Worm (Caenorhabditis elegans) whole organism, young adult: ENCODE data around the gene Y41D4B.6.
"Not testable (repeated sequence)": the region's sequence is repeated elsewhere in the genome, so short reads cannot be mapped to it uniquely, and the experiment has no call there.

ENCODE experiments used
- B0019.2 ChIP-seq: fragments of 200-800 bp; sonication (Bioruptor generic); conservative IDR thresholded peaks from 2 replicates; pipeline ENCODE4 v1.3.6; 2022; ENCODE audit warnings: missing genetic modification reagents, missing genetic modification characterization, missing compliant biosample characterization
- F10E7.11 ChIP-seq: sonication (generic microtip); optimal IDR thresholded peaks from 2 replicates; lab custom pipeline; 2017; ENCODE audit warnings: mild to moderate bottlenecking, missing genetic modification characterization, moderate library complexity, missing compliant biosample characterization
- K11D2.4 ChIP-seq: fragments of 200-800 bp; sonication (Bioruptor generic); IDR thresholded peaks from 2 replicates; pipeline ENCODE4 v1.3.6; 2022; ENCODE audit warnings: missing genetic modification reagents, missing genetic modification characterization, missing compliant biosample characterization
- Y56A3A.18 ChIP-seq: fragments of 200-800 bp; sonication (Bioruptor generic); IDR thresholded peaks from 2 replicates; pipeline ENCODE4 v1.3.6; 2022; ENCODE audit warnings: missing genetic modification reagents, missing genetic modification characterization, missing compliant biosample characterization
- Y67H2A.10 ChIP-seq: fragments of 200-800 bp; sonication (Bioruptor generic); conservative IDR thresholded peaks from 2 replicates; pipeline ENCODE4 v1.3.6; 2022; ENCODE audit warnings: missing genetic modification reagents, missing genetic modification characterization, missing compliant biosample characterization
- atf-7 ChIP-seq: sonication (generic microtip); optimal IDR thresholded peaks from 2 replicates; lab custom pipeline; 2017; ENCODE audit warnings: mild to moderate bottlenecking, missing genetic modification characterization, missing compliant biosample characterization
- athp-1 ChIP-seq: sonication (generic microtip); optimal IDR thresholded peaks from 2 replicates; lab custom pipeline; 2017; ENCODE audit warnings: mild to moderate bottlenecking, missing genetic modification characterization, missing compliant biosample characterization
- bed-1 ChIP-seq: fragments of 200-800 bp; sonication (Bioruptor generic); IDR thresholded peaks from 2 replicates; pipeline ENCODE4 v1.3.6; 2022; ENCODE audit warnings: missing genetic modification reagents, missing genetic modification characterization, missing compliant biosample characterization
- cebp-1 ChIP-seq, 2 experiments: fragments of 200-800 bp in 1 of 2; sonication (Bioruptor generic) in 1 of 2; sonication (generic microtip) in 1 of 2; IDR thresholded peaks in 1 of 2; optimal IDR thresholded peaks in 1 of 2; 2 replicates each; pipeline versions ENCODE4 v1.3.6 to Lab custom; 2017 to 2022; ENCODE audit warnings: missing compliant biosample characterization in 2 of 2, missing genetic modification characterization in 2 of 2, mild to moderate bottlenecking in 1 of 2, missing genetic modification reagents in 1 of 2, moderate library complexity in 1 of 2
- cebp-2 ChIP-seq: fragments of 200-800 bp; sonication (Bioruptor generic); IDR thresholded peaks from 2 replicates; pipeline ENCODE4 v1.3.6; 2022; ENCODE audit warnings: missing genetic modification characterization, missing compliant biosample characterization
- ceh-58 ChIP-seq: fragments of 200-800 bp; sonication (Bioruptor generic); IDR thresholded peaks from 2 replicates; pipeline ENCODE4 v1.3.6; 2022; ENCODE audit warnings: missing genetic modification characterization, missing compliant biosample characterization
- egrh-3 ChIP-seq: fragments of 200-800 bp; sonication (Bioruptor generic); IDR thresholded peaks from 2 replicates; pipeline ENCODE4 v1.3.6; 2022; ENCODE audit warnings: missing genetic modification reagents, missing genetic modification characterization, missing compliant biosample characterization
- him-1 ChIP-seq: sonication (generic microtip); optimal IDR thresholded peaks from 2 replicates; lab custom pipeline; 2016; ENCODE audit warnings: missing genotype, missing genetic modification reagents, missing genetic modification characterization, missing compliant biosample characterization
- hlh-12 ChIP-seq: sonication (generic microtip); optimal IDR thresholded peaks from 2 replicates; lab custom pipeline; 2016; ENCODE audit warnings: missing genetic modification characterization, missing compliant biosample characterization
- lag-1 ChIP-seq: fragments of 200-800 bp; sonication (Bioruptor generic); IDR thresholded peaks from 2 replicates; pipeline ENCODE4 v1.3.6; 2022; ENCODE audit warnings: missing genetic modification reagents, missing genetic modification characterization, missing compliant biosample characterization
- let-607 ChIP-seq, 2 experiments: fragments of 200-800 bp in 1 of 2; sonication (Bioruptor generic) in 1 of 2; sonication (generic microtip) in 1 of 2; optimal IDR thresholded peaks; 2 replicates each; lab custom pipeline; 2016 to 2018; ENCODE audit warnings: mild to moderate bottlenecking in 2 of 2, missing compliant biosample characterization in 2 of 2, missing genetic modification characterization in 2 of 2, moderate library complexity in 2 of 2, missing genotype in 1 of 2
- lin-26 ChIP-seq: fragments of 200-800 bp; sonication (Bioruptor generic); IDR thresholded peaks from 2 replicates; pipeline ENCODE4 v1.3.6; 2022; ENCODE audit warnings: missing genetic modification reagents, missing genetic modification characterization, missing compliant biosample characterization
- nfyb-1 ChIP-seq: fragments of 200-800 bp; sonication (Bioruptor generic); IDR thresholded peaks from 2 replicates; pipeline ENCODE4 v1.3.6; 2022; ENCODE audit warnings: missing genetic modification reagents, missing genetic modification characterization, missing compliant biosample characterization
- nhr-120 ChIP-seq: fragments of 200-800 bp; sonication (Bioruptor generic); IDR thresholded peaks from 2 replicates; pipeline ENCODE4 v1.3.6; 2022; ENCODE audit warnings: missing genetic modification characterization, missing compliant biosample characterization
- nhr-179 ChIP-seq: sonication (generic microtip); optimal IDR thresholded peaks from 2 replicates; lab custom pipeline; 2016; ENCODE audit warnings: mild to moderate bottlenecking, missing genetic modification characterization, missing compliant biosample characterization
- pbrm-1 ChIP-seq: fragments of 200-800 bp; sonication (Bioruptor generic); IDR thresholded peaks from 2 replicates; pipeline ENCODE4 v1.3.6; 2022; ENCODE audit warnings: missing genetic modification reagents, missing genetic modification characterization, missing compliant biosample characterization
- rpc-1 ChIP-seq, 2 experiments: fragments of 150-350 bp in 1 of 2; sonication (generic microtip) in 1 of 2; optimal IDR thresholded peaks; 2 replicates each; lab custom pipeline; 2014 to 2018; ENCODE audit warnings: missing biosample characterization in 1 of 2, missing genetic modification characterization in 1 of 2, missing genetic modification reagents in 1 of 2, missing genotype in 1 of 2
- sea-2 ChIP-seq: fragments of 200-800 bp; sonication (Bioruptor generic); IDR thresholded peaks from 2 replicates; pipeline ENCODE4 v1.3.6; 2022; ENCODE audit warnings: missing genetic modification characterization, missing compliant biosample characterization
- tbp1 ChIP-seq: fragments of 200-800 bp; sonication (Bioruptor generic); optimal IDR thresholded peaks from 2 replicates; lab custom pipeline; 2018; ENCODE audit warnings: mild to moderate bottlenecking, missing genetic modification characterization, missing compliant biosample characterization
- tbx-9 ChIP-seq: sonication (generic microtip); optimal IDR thresholded peaks from 2 replicates; lab custom pipeline; 2016; ENCODE audit warnings: borderline replicate concordance, missing genetic modification characterization, inconsistent platforms, missing compliant biosample characterization
- tlf-1 ChIP-seq: fragments of 200-800 bp; sonication (Bioruptor generic); optimal IDR thresholded peaks from 2 replicates; lab custom pipeline; 2018; ENCODE audit warnings: mild to moderate bottlenecking, missing genetic modification characterization, missing compliant biosample characterization
- unc-130 ChIP-seq: sonication (generic microtip); optimal IDR thresholded peaks from 2 replicates; lab custom pipeline; 2016; ENCODE audit warnings: missing genetic modification reagents, missing genetic modification characterization, missing compliant biosample characterization
- zim-3 ChIP-seq: sonication (generic microtip); optimal IDR thresholded peaks from 2 replicates; lab custom pipeline; 2017; ENCODE audit warnings: mild to moderate bottlenecking, missing genetic modification characterization, moderate library complexity, missing compliant biosample characterization
- ztf-26 ChIP-seq: sonication (generic microtip); optimal IDR thresholded peaks from 2 replicates; lab custom pipeline; 2017; ENCODE audit warnings: missing genetic modification characterization, missing compliant biosample characterization

Y41D4B.6 gene

ce11 chrIV:1631651-1632050, 1.9 kb upstream of the Y41D4B.6 start, which contains the start of gene cpg-24:
cpg-24 (plus strand) TSS chrIV:1631951.
- no peak for TF ChIP-seq pbrm-1 (GFP tag; lab: Robert Waterston, UW)
- TF ChIP-seq athp-1 (tag; lab: Kevin White, UChicago) = no peak
- TF ChIP-seq ceh-58 (GFP tag; lab: Robert Waterston, UW) = no peak
- TF ChIP-seq, all 124 proteins: peak for 0

- TF ChIP-seq tlf-1 = no peak
Observed at ce11 chrIV:1632593-1632992, 952 bp upstream of the Y41D4B.6 start.

ce11 chrIV:1637333-1637732, 3.8 kb downstream of the Y41D4B.6 start:
- TF ChIP-seq F10E7.11 (tag; lab: Kevin White, UChicago) = no peak
- TF ChIP-seq tbp1 = peak; percentile 61
- TF ChIP-seq atf-7 (tag; lab: Kevin White, UChicago) = no peak
- no peak for TF ChIP-seq ztf-26 (tag; lab: Kevin White, UChicago)
- peak; percentile 41; the same call in 1 of the 2 replicates for TF ChIP-seq K11D2.4 (GFP tag; lab: Robert Waterston, UW)
- TF ChIP-seq cebp-1 (GFP tag; IDR thresholded peaks at IDR 0.05; lab: Robert Waterston, UW) = no peak
- no peak for TF ChIP-seq cebp-1 (tag; optimal IDR thresholded peaks at IDR 0.05; lab: Kevin White, UChicago)
- peak; percentile 27 for TF ChIP-seq him-1
- 0 out of 2 replicates have a peak, but pooled peaks have one; percentile 35 for TF ChIP-seq Y67H2A.10 (GFP tag; lab: Robert Waterston, UW)
- TF ChIP-seq sea-2 (GFP tag; lab: Robert Waterston, UW) = no peak
- TF ChIP-seq lag-1 = no peak
- peak; percentile 61; the same call in 1 of the 2 replicates for TF ChIP-seq nfyb-1 (GFP tag; lab: Robert Waterston, UW)
- TF ChIP-seq rpc-1 (optimal IDR thresholded peaks at IDR 0.05; lab: Kevin White, UChicago) = no peak
- peak; percentile 59 for TF ChIP-seq rpc-1 (tag; optimal IDR thresholded peaks at IDR 0.05; lab: Kevin White, UChicago)
- TF ChIP-seq nhr-120 (GFP tag; lab: Robert Waterston, UW) = no peak
- no peak for TF ChIP-seq nhr-179 (tag; lab: Kevin White, UChicago)
- no peak for TF ChIP-seq cebp-2 (GFP tag; lab: Robert Waterston, UW)
- no peak for TF ChIP-seq bed-1 (GFP tag; lab: Robert Waterston, UW)
- TF ChIP-seq lin-26 (GFP tag; lab: Robert Waterston, UW) = 0 out of 2 replicates have a peak, but pooled peaks have one; percentile 22
- TF ChIP-seq B0019.2 (GFP tag; lab: Robert Waterston, UW) = no peak
- no peak for TF ChIP-seq hlh-12
- no peak for TF ChIP-seq egrh-3 (GFP tag; lab: Robert Waterston, UW)
- peak; percentile 40; the same call in 1 of the 2 replicates for TF ChIP-seq pbrm-1 (GFP tag; lab: Robert Waterston, UW)
- no peak for TF ChIP-seq unc-130 (GFP tag; lab: Kevin White, UChicago)

- TF ChIP-seq Y56A3A.18 (GFP tag; lab: Robert Waterston, UW); tbx-9 (tag; lab: Kevin White, UChicago); zim-3 (tag; lab: Kevin White, UChicago): not testable (repeated sequence)
- TF ChIP-seq, all 124 proteins: peak for 0; not testable (repeated sequence) for 124
Observed at ce11 chrIV:1645198-1645597, 11.7 kb downstream of the Y41D4B.6 start, which contains the start of gene nhr-274. nhr-274 (minus strand) TSS chrIV:1645298.

- TF ChIP-seq nfyb-1 (GFP tag; lab: Robert Waterston, UW) (0 out of 2 replicates have a peak, but pooled peaks have one; percentile 21), let-607 (tag; optimal IDR thresholded peaks at IDR 0.05; lab: Kevin White, UChicago) (no peak)
Observed at ce11 chrIV:1649349-1649748, 15.8 kb downstream of the Y41D4B.6 start.
